Fruit fly (Drosophila melanogaster) whole organism, prepupa: ENCODE results near the gene CG33927.

Experiments
- CG10631 ChIP-seq: fragments of 200-800 bp; sonication (Bioruptor generic); optimal IDR thresholded peaks from 2 replicates; lab custom pipeline; 2016; ENCODE audit warnings: missing biosample characterization, missing genetic modification characterization
- CG10669 ChIP-seq: fragments of 200-800 bp; sonication (Bioruptor generic); optimal IDR thresholded peaks from 3 replicates; lab custom pipeline; 2018; ENCODE audit warnings: missing biosample characterization, mild to moderate bottlenecking, missing genetic modification characterization, moderate library complexity
- CG11294 ChIP-seq: fragments of 200-800 bp; sonication (Bioruptor generic); IDR thresholded peaks from 2 replicates; pipeline ENCODE4 v1.3.6; 2022; ENCODE audit warnings: missing biosample characterization, missing genetic modification characterization
- CG1621 ChIP-seq: fragments of 200-800 bp; sonication (Bioruptor generic); optimal IDR thresholded peaks from 3 replicates; lab custom pipeline; 2018; ENCODE audit warnings: missing biosample characterization, mild to moderate bottlenecking, missing genetic modification characterization
- CG3032 ChIP-seq: fragments of 200-800 bp; optimal IDR thresholded peaks from 2 replicates; lab custom pipeline; 2019; ENCODE audit warnings: missing biosample characterization, mild to moderate bottlenecking, missing genetic modification characterization, moderate library complexity
- CG34406 ChIP-seq: fragments of 200-800 bp; sonication (Bioruptor generic); optimal IDR thresholded peaks from 3 replicates; lab custom pipeline; 2016; ENCODE audit warnings: missing biosample characterization, missing genetic modification characterization
- CG9139 ChIP-seq: fragments of 200-800 bp; sonication (Bioruptor generic); optimal IDR thresholded peaks from 3 replicates; lab custom pipeline; 2017; ENCODE audit warnings: missing biosample characterization, mild to moderate bottlenecking, missing genetic modification characterization
- Ets96B ChIP-seq: fragments of 200-800 bp; optimal IDR thresholded peaks from 2 replicates; lab custom pipeline; 2019; ENCODE audit warnings: missing biosample characterization, mild to moderate bottlenecking, missing genetic modification characterization, moderate library complexity
- Met ChIP-seq: fragments of 200-800 bp; sonication (Bioruptor generic); optimal IDR thresholded peaks from 3 replicates; lab custom pipeline; 2016; ENCODE audit warnings: missing biosample characterization, missing genetic modification characterization
- OdsH ChIP-seq: fragments of 200-800 bp; sonication (Bioruptor generic); optimal IDR thresholded peaks from 3 replicates; lab custom pipeline; 2016; ENCODE audit warnings: missing biosample characterization, missing genetic modification characterization

dm6 chr3R:4726294-4726693 lies 35.9 kb upstream of the CG33927 start:
- no peak for TF ChIP-seq CG11294 (GFP tag; lab: Robert Waterston, UW)
- TF ChIP-seq CG9139 (GFP tag; lab: Kevin White, UChicago), result no peak
- no peak for TF ChIP-seq CG1621 (tag; lab: Kevin White, UChicago)
- no peak for TF ChIP-seq CG10669 (GFP tag; lab: Kevin White, UChicago)
- TF ChIP-seq Ets96B (tag; lab: Kevin White, UChicago), result no peak
- TF ChIP-seq CG34406 (GFP tag; lab: Kevin White, UChicago), result no peak
- TF ChIP-seq Met (GFP tag; lab: Kevin White, UChicago), result no peak
- no peak for TF ChIP-seq CG3032 (tag; lab: Kevin White, UChicago)
- TF ChIP-seq CG10631 (GFP tag; lab: Kevin White, UChicago), result no peak
- TF ChIP-seq OdsH (GFP tag; lab: Kevin White, UChicago), result no peak
